Fruit fly (Drosophila melanogaster) whole organism, embryonic: Measurements from ENCODE around the gene scpr-C.
A peak's percentile ranks its signal among the peaks of the same experiment; 100 is the strongest.

ENCODE experiments used
- CG11696 ChIP-seq: fragments of 200-800 bp; sonication (Bioruptor generic); IDR thresholded peaks from 2 replicates; pipeline ENCODE4 v1.3.6; 2022; ENCODE audit warnings: missing biosample characterization, missing genetic modification characterization
- CG11723 ChIP-seq: fragments of 200-800 bp; sonication (Bioruptor generic); optimal IDR thresholded peaks from 2 replicates; lab custom pipeline; 2017; ENCODE audit warnings: missing biosample characterization, mild to moderate bottlenecking, missing genetic modification characterization
- CG12071 ChIP-seq: fragments of 200-800 bp; sonication (Bioruptor generic); optimal IDR thresholded peaks from 3 replicates; lab custom pipeline; 2018; ENCODE audit warnings: missing biosample characterization, mild to moderate bottlenecking, missing genetic modification characterization
- CG13287 ChIP-seq: fragments of 200-800 bp; sonication (Bioruptor generic); IDR thresholded peaks from 2 replicates; pipeline ENCODE4 v1.3.6; 2022; ENCODE audit warnings: missing biosample characterization, missing genetic modification characterization; ENCODE audit not compliant: partially characterized antibody
- CG14667 ChIP-seq: fragments of 200-800 bp; sonication (Bioruptor generic); IDR thresholded peaks from 2 replicates; pipeline ENCODE4 v1.3.6; 2022; ENCODE audit warnings: missing biosample characterization, missing genetic modification characterization
- CG15479 ChIP-seq: fragments of 200-800 bp; sonication (Bioruptor generic); optimal IDR thresholded peaks from 3 replicates; lab custom pipeline; 2019; ENCODE audit warnings: missing biosample characterization, mild to moderate bottlenecking, missing genetic modification characterization, moderate library complexity
- CG15514 ChIP-seq: fragments of 200-800 bp; sonication (Bioruptor generic); optimal IDR thresholded peaks from 3 replicates; lab custom pipeline; 2017; ENCODE audit warnings: missing biosample characterization, missing genetic modification characterization, mild to moderate bottlenecking, moderate library complexity, missing genetic modification reagents
- CG15601 ChIP-seq: fragments of 200-800 bp; sonication (Bioruptor generic); optimal IDR thresholded peaks from 3 replicates; lab custom pipeline; 2019; ENCODE audit warnings: missing biosample characterization, mild to moderate bottlenecking, missing genetic modification characterization, moderate library complexity
- CG16813 ChIP-seq: fragments of 200-800 bp; sonication (Bioruptor generic); IDR thresholded peaks from 3 replicates; pipeline ENCODE4 v1.3.6; 2022; ENCODE audit warnings: missing biosample characterization, missing genetic modification characterization; ENCODE audit not compliant: partially characterized antibody
- CG16815 ChIP-seq: fragments of 200-800 bp; sonication (Bioruptor generic); optimal IDR thresholded peaks from 3 replicates; lab custom pipeline; 2017; ENCODE audit warnings: missing biosample characterization, mild to moderate bottlenecking, missing genetic modification characterization
- CG30403 ChIP-seq: fragments of 200-800 bp; sonication (Bioruptor generic); optimal IDR thresholded peaks from 3 replicates; lab custom pipeline; 2016; ENCODE audit warnings: missing biosample characterization, missing genetic modification characterization
- CG3995 ChIP-seq: fragments of 200-800 bp; sonication (Bioruptor generic); optimal IDR thresholded peaks from 3 replicates; lab custom pipeline; 2016; ENCODE audit warnings: missing biosample characterization, missing genetic modification characterization
- CG4328 ChIP-seq: fragments of 200-800 bp; sonication (Bioruptor generic); optimal IDR thresholded peaks from 3 replicates; lab custom pipeline; 2017; ENCODE audit warnings: missing biosample characterization, missing genetic modification reagents, missing genetic modification characterization
- CG7372 ChIP-seq: fragments of 200-800 bp; sonication (Bioruptor generic); IDR thresholded peaks from 2 replicates; pipeline ENCODE4 v1.3.6; 2022; ENCODE audit warnings: missing biosample characterization, missing genetic modification characterization
- CG7987 ChIP-seq: fragments of 200-800 bp; sonication (Bioruptor generic); optimal IDR thresholded peaks from 2 replicates; lab custom pipeline; 2018; ENCODE audit warnings: missing biosample characterization, mild to moderate bottlenecking, missing genetic modification characterization, moderate library complexity
- CG9215 ChIP-seq: fragments of 200-800 bp; sonication (Bioruptor generic); IDR thresholded peaks from 2 replicates; pipeline ENCODE4 v1.3.6; 2022; ENCODE audit warnings: missing biosample characterization, missing genetic modification characterization
- CG9797 ChIP-seq: fragments of 200-800 bp; sonication (Bioruptor generic); optimal IDR thresholded peaks from 3 replicates; lab custom pipeline; 2018; ENCODE audit warnings: missing biosample characterization, mild to moderate bottlenecking, missing genetic modification characterization
- Drgx ChIP-seq: fragments of 200-800 bp; sonication (Bioruptor generic); IDR thresholded peaks from 2 replicates; pipeline ENCODE4 v1.3.6; 2022; ENCODE audit warnings: missing biosample characterization, missing genetic modification characterization
- Ets65A ChIP-seq: fragments of 200-800 bp; sonication (Bioruptor generic); peaks from one replicate; lab custom pipeline; 2016; ENCODE audit warnings: missing biosample characterization, missing genetic modification characterization
- HLH54F ChIP-seq: fragments of 200-800 bp; sonication (Bioruptor generic); optimal IDR thresholded peaks from 3 replicates; lab custom pipeline; 2016; ENCODE audit warnings: missing biosample characterization, missing genetic modification characterization
- HLHmδ ChIP-seq: fragments of 200-800 bp; sonication (Bioruptor generic); optimal IDR thresholded peaks from 2 replicates; lab custom pipeline; 2018; ENCODE audit warnings: missing biosample characterization, mild to moderate bottlenecking, missing genetic modification characterization, moderate library complexity
- Hmr ChIP-seq: fragments of 200-800 bp; sonication (Bioruptor generic); optimal IDR thresholded peaks from 3 replicates; lab custom pipeline; 2017; ENCODE audit warnings: mild to moderate bottlenecking, missing biosample characterization, missing genetic modification reagents, missing genetic modification characterization
- Hmx ChIP-seq: fragments of 200-800 bp; sonication (Bioruptor generic); optimal IDR thresholded peaks from 2 replicates; lab custom pipeline; 2016; ENCODE audit warnings: missing biosample characterization, missing genetic modification characterization
- Hr78 ChIP-seq, 2 experiments: fragments of 200-800 bp in 1 of 2; fragments of >200 bp in 1 of 2; sonication (Bioruptor generic) in 1 of 2; optimal IDR thresholded peaks; 2 replicates each; lab custom pipeline; 2017 to 2019; ENCODE audit warnings: missing biosample characterization in 2 of 2, missing genetic modification characterization in 2 of 2, mild to moderate bottlenecking in 1 of 2, moderate library complexity in 1 of 2
- Jarid2 ChIP-seq: fragments of 200-800 bp; sonication (Bioruptor generic); optimal IDR thresholded peaks from 3 replicates; lab custom pipeline; 2017; ENCODE audit warnings: mild to moderate bottlenecking, missing biosample characterization, missing genetic modification reagents, missing genetic modification characterization
- MBD-R2 ChIP-seq: fragments of 200-800 bp; sonication (Bioruptor generic); IDR thresholded peaks from 2 replicates; pipeline ENCODE4 v1.3.6; 2022; ENCODE audit warnings: missing biosample characterization, missing genetic modification characterization
- Nf-YA ChIP-seq: fragments of 200-800 bp; sonication (Bioruptor generic); IDR thresholded peaks from 2 replicates; pipeline ENCODE4 v1.3.6; 2022; ENCODE audit warnings: missing biosample characterization, missing genetic modification characterization
- Oaz ChIP-seq: fragments of 200-800 bp; sonication (Bioruptor generic); IDR thresholded peaks from 2 replicates; pipeline ENCODE4 v1.3.6; 2022; ENCODE audit warnings: missing biosample characterization, missing genetic modification characterization
- Oli ChIP-seq: fragments of 200-800 bp; sonication (Bioruptor generic); optimal IDR thresholded peaks from 2 replicates; lab custom pipeline; 2018; ENCODE audit warnings: missing biosample characterization, mild to moderate bottlenecking, missing genetic modification characterization, moderate library complexity
- Sox100B ChIP-seq: fragments of 200-800 bp; sonication (Bioruptor generic); optimal IDR thresholded peaks from 3 replicates; lab custom pipeline; 2018; ENCODE audit warnings: missing biosample characterization, mild to moderate bottlenecking, missing genetic modification characterization
- ac ChIP-seq: fragments of 200-800 bp; sonication (Bioruptor generic); optimal IDR thresholded peaks from 3 replicates; lab custom pipeline; 2017; ENCODE audit warnings: missing biosample characterization, mild to moderate bottlenecking, missing genetic modification characterization
- ash1 ChIP-seq: fragments of 200-800 bp; sonication (Bioruptor generic); optimal IDR thresholded peaks from 2 replicates; lab custom pipeline; 2018; ENCODE audit warnings: missing biosample characterization, mild to moderate bottlenecking, missing genetic modification characterization
- ato ChIP-seq: fragments of 200-800 bp; sonication (Bioruptor generic); IDR thresholded peaks from 2 replicates; pipeline ENCODE4 v1.3.6; 2022; ENCODE audit warnings: missing biosample characterization, missing genetic modification characterization; ENCODE audit not compliant: partially characterized antibody
- bbx ChIP-seq: fragments of 200-800 bp; sonication (Bioruptor generic); IDR thresholded peaks from 2 replicates; pipeline ENCODE4 v1.3.6; 2022; ENCODE audit warnings: missing biosample characterization, missing genetic modification characterization; ENCODE audit not compliant: partially characterized antibody
- cad ChIP-seq: fragments of >200 bp; optimal IDR thresholded peaks from 2 replicates; lab custom pipeline; 2017; ENCODE audit warnings: missing biosample characterization, missing genetic modification characterization
- chm ChIP-seq: fragments of 200-800 bp; sonication (Bioruptor generic); IDR thresholded peaks from 2 replicates; pipeline ENCODE4 v1.3.6; 2022; ENCODE audit warnings: missing biosample characterization, missing genetic modification characterization
- crc ChIP-seq: fragments of 200-800 bp; sonication (Bioruptor generic); optimal IDR thresholded peaks from 2 replicates; lab custom pipeline; 2016; ENCODE audit warnings: missing biosample characterization, missing genetic modification characterization
- dm ChIP-seq: fragments of 200-800 bp; sonication (Bioruptor generic); optimal IDR thresholded peaks from 3 replicates; lab custom pipeline; 2016; ENCODE audit warnings: missing biosample characterization, missing genetic modification characterization
- eve ChIP-seq, 2 experiments: fragments of >200 bp; optimal IDR thresholded peaks; 2 replicates each; lab custom pipeline; 2017; ENCODE audit warnings: missing biosample characterization in 2 of 2, missing genetic modification characterization in 2 of 2
- fd3F ChIP-seq: fragments of 200-800 bp; sonication (Bioruptor generic); optimal IDR thresholded peaks from 2 replicates; lab custom pipeline; 2018; ENCODE audit warnings: missing biosample characterization, mild to moderate bottlenecking, missing genetic modification characterization, moderate library complexity
- hth ChIP-seq: fragments of >200 bp; optimal IDR thresholded peaks from 2 replicates; lab custom pipeline; 2017; ENCODE audit warnings: inconsistent platforms
- ind ChIP-seq: fragments of 200-800 bp; sonication (Bioruptor generic); optimal IDR thresholded peaks from 3 replicates; lab custom pipeline; 2016; ENCODE audit warnings: missing biosample characterization, missing genetic modification characterization
- mld ChIP-seq: fragments of 200-800 bp; sonication (Bioruptor generic); IDR thresholded peaks from 3 replicates; pipeline ENCODE4 v1.3.6; 2022; ENCODE audit warnings: missing biosample characterization, missing genetic modification characterization; ENCODE audit not compliant: partially characterized antibody
- org-1 ChIP-seq: fragments of 200-800 bp; sonication (Bioruptor generic); optimal IDR thresholded peaks from 2 replicates; lab custom pipeline; 2017; ENCODE audit warnings: missing biosample characterization, missing genetic modification characterization
- psq ChIP-seq: fragments of 200-800 bp; sonication (Bioruptor generic); optimal IDR thresholded peaks from 2 replicates; lab custom pipeline; 2017; ENCODE audit warnings: missing biosample characterization, missing genetic modification characterization
- sens-2 ChIP-seq: fragments of 200-800 bp; sonication (Bioruptor generic); IDR thresholded peaks from 2 replicates; pipeline ENCODE4 v1.3.6; 2022; ENCODE audit warnings: missing biosample characterization, missing genetic modification characterization
- ssp ChIP-seq: fragments of 200-800 bp; sonication (Bioruptor generic); IDR thresholded peaks from 2 replicates; pipeline ENCODE4 v1.3.6; 2022; ENCODE audit warnings: missing biosample characterization, missing genetic modification characterization
- tx ChIP-seq: fragments of 200-800 bp; sonication (Bioruptor generic); optimal IDR thresholded peaks from 2 replicates; lab custom pipeline; 2016; ENCODE audit warnings: missing biosample characterization, missing genetic modification characterization
- z ChIP-seq: fragments of 200-800 bp; sonication (Bioruptor generic); IDR thresholded peaks from 3 replicates; pipeline ENCODE4 v1.3.6; 2022; ENCODE audit warnings: missing biosample characterization, missing genetic modification characterization

scpr-C gene

dm6 chr3R:11196648-11197388, 28.5 kb upstream of the scpr-C start (continued):
- TF ChIP-seq eve (GFP tag; optimal IDR thresholded peaks at IDR 0.05; lab: Kevin White, UChicago) = peak in 1 of 2 experiments; percentile 99
- TF ChIP-seq sens-2 (GFP tag; lab: Robert Waterston, UW) = peak; percentile 82
- peak; percentile 98 for TF ChIP-seq CG15601
- TF ChIP-seq Drgx (GFP tag; lab: Robert Waterston, UW) = peak; percentile 98
- TF ChIP-seq CG14667 (GFP tag; lab: Robert Waterston, UW) = peak; percentile 96
- TF ChIP-seq z = 0 out of 3 replicates have a peak, but pooled peaks have one; percentile 35
- TF ChIP-seq tx (GFP tag; lab: Kevin White, UChicago) = peak; percentile 81
- peak; percentile 96 for TF ChIP-seq Nf-YA
- peak; percentile 65 for TF ChIP-seq crc (GFP tag; lab: Kevin White, UChicago)
- TF ChIP-seq Ets65A = peak; percentile 99
- peak in 1 of 2 experiments; percentile 96 for TF ChIP-seq Hr78 (GFP tag; optimal IDR thresholded peaks at IDR 0.05; lab: Kevin White, UChicago)
- TF ChIP-seq HLH54F (GFP tag; lab: Kevin White, UChicago) = peak; percentile 92
- peak; percentile 97 for TF ChIP-seq CG16815 (GFP tag; lab: Kevin White, UChicago)
- TF ChIP-seq hth (lab: Kevin White, UChicago) = no peak
- TF ChIP-seq ac (GFP tag; lab: Kevin White, UChicago) = peak; percentile 60
- TF ChIP-seq CG15514 = peak; percentile 90
- TF ChIP-seq Hmr = peak; percentile 99
- peak; percentile 99 for TF ChIP-seq CG4328
- no peak; the same call in 1 of the 2 replicates for TF ChIP-seq bbx (GFP tag; lab: Robert Waterston, UW)
- TF ChIP-seq fd3F = peak; percentile 98
- TF ChIP-seq CG11696 (GFP tag; lab: Robert Waterston, UW) = peak; percentile 86
- TF ChIP-seq CG16813 (GFP tag; lab: Robert Waterston, UW) = no peak
- TF ChIP-seq ind = peak; percentile 98
- peak; percentile 100 for TF ChIP-seq Sox100B (GFP tag; lab: Kevin White, UChicago)
- peak; percentile 99 for TF ChIP-seq Oli (tag; lab: Kevin White, UChicago)
- no peak for TF ChIP-seq HLHmδ (GFP tag; lab: Kevin White, UChicago)
- peak; percentile 95 for TF ChIP-seq ssp (GFP tag; lab: Robert Waterston, UW)
- peak; percentile 94 for TF ChIP-seq psq
- TF ChIP-seq dm (GFP tag; lab: Kevin White, UChicago) = peak; percentile 82
- peak; percentile 98 for TF ChIP-seq org-1 (GFP tag; lab: Kevin White, UChicago)
- TF ChIP-seq Oaz = peak; percentile 97
- TF ChIP-seq CG30403 (GFP tag; lab: Kevin White, UChicago) = peak; percentile 99
- peak; percentile 91 for TF ChIP-seq Jarid2 (GFP tag; lab: Kevin White, UChicago)
- peak; percentile 94 for TF ChIP-seq MBD-R2 (GFP tag; lab: Robert Waterston, UW)
- peak; percentile 20; the same call in 1 of the 2 replicates for TF ChIP-seq CG13287 (GFP tag; lab: Robert Waterston, UW)
- TF ChIP-seq CG15479 (GFP tag; lab: Kevin White, UChicago) = peak; percentile 18
- no peak for TF ChIP-seq ato (GFP tag; lab: Robert Waterston, UW)
- peak; percentile 91 for TF ChIP-seq CG12071 (GFP tag; lab: Kevin White, UChicago)
- peak; percentile 33 for TF ChIP-seq CG9797 (GFP tag; lab: Kevin White, UChicago)
- peak; percentile 82 for TF ChIP-seq ash1 (GFP tag; lab: Kevin White, UChicago)
- peak; percentile 82 for TF ChIP-seq Hmx (GFP tag; lab: Kevin White, UChicago)
- TF ChIP-seq CG9215 (GFP tag; lab: Robert Waterston, UW) = peak; percentile 99
- TF ChIP-seq CG7372 (GFP tag; lab: Robert Waterston, UW) = peak; percentile 99
- no peak for TF ChIP-seq mld (GFP tag; lab: Robert Waterston, UW)
- TF ChIP-seq chm (GFP tag; lab: Robert Waterston, UW) = peak; percentile 86
- TF ChIP-seq CG11723 (GFP tag; lab: Kevin White, UChicago) = peak; percentile 96
- TF ChIP-seq CG7987 (GFP tag; lab: Kevin White, UChicago) = peak; percentile 93
- TF ChIP-seq CG3995 (GFP tag; lab: Kevin White, UChicago) = peak; percentile 81
- TF ChIP-seq cad (GFP tag; lab: Kevin White, UChicago) = no peak
